Worm (Caenorhabditis elegans): ENCODE results near the gene cyp-13A11.

The cyp-13A11 gene

DNA sequence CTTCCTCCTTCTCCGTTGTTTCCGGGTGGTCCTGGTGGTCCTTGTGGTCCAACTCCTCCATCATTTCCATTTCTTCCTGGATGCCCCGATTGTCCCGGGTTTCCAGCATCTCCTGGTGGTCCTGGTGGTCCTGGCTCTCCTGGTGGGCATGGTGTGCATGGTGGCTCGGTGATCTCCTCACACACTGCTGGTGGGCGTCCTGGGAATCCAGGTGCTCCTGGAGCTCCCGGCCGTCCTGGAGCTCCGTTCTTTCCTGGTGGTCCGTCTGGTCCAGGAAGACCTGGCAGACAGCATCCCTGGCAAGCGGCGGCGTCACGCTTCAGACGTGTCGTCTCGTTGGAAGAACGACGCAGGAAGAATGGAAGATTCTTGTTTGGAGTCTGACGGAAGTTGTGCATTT is 27.8 kb upstream of the cyp-13A11 start:
- TF ChIP-seq ceh-13 (GFP tag; optimal IDR thresholded peaks at IDR 0.05) (no peak), tra-4 (tag; optimal IDR thresholded peaks at IDR 0.05) (no peak), hmg-4 (GFP tag; optimal IDR thresholded peaks at IDR 0.05) (no peak), scrt-1 (GFP tag; IDR thresholded peaks at IDR 0.05) (no peak), ceh-36 (tag; optimal IDR thresholded peaks at IDR 0.05) (no peak), pes-1 (GFP tag; IDR thresholded peaks at IDR 0.05) (no peak), F13C5.2 (tag; optimal IDR thresholded peaks at IDR 0.05) (no peak), flt-1 (GFP tag; IDR thresholded peaks at IDR 0.05) (no peak), ama-1 (optimal IDR thresholded peaks at IDR 0.05) (no peak), tbx-11 (GFP tag; IDR thresholded peaks at IDR 0.05) (no peak), tbx-37 (GFP tag; conservative IDR thresholded peaks at IDR 0.05) (no peak), B0310.2 (tag; optimal IDR thresholded peaks at IDR 0.05) (no peak), hnd-1 (tag; optimal IDR thresholded peaks at IDR 0.05) (no peak)

DNA sequence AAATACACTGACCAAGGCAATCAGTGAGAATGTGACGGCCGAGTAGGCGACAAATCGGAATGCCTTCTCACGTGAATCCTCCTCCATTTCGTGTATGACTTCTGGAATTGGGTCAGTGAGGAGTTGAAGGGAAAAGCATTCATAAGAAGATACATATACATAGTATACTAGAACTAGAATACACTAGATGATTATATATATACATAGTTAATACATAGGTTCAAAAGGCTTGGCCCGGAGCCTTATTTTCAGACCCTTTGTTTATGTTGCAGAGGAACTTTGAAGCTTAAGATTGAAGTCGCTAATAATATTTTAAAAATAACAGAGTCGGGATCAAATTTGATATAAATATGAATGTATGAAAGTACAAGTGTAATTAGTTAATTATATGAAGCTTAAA is 27.2 kb upstream of the cyp-13A11 start, which contains the start of gene col-97:
TSS of gene col-97 (minus strand) at position 101 of the 400 bp plus-strand sequence.
- no peak for TF ChIP-seq sea-1 (GFP tag; conservative IDR thresholded peaks at IDR 0.05)
- TF ChIP-seq hmbx-1 (tag; optimal IDR thresholded peaks at IDR 0.05) = no peak
- no peak for TF ChIP-seq ama-1 (optimal IDR thresholded peaks at IDR 0.05)
- no peak for TF ChIP-seq F13C5.2 (tag; optimal IDR thresholded peaks at IDR 0.05)
- no peak for TF ChIP-seq ceh-36 (tag; optimal IDR thresholded peaks at IDR 0.05)
- TF ChIP-seq ets-7 (tag; optimal IDR thresholded peaks at IDR 0.05) = no peak
- TF ChIP-seq tbx-11 (GFP tag; IDR thresholded peaks at IDR 0.05) = no peak
- no peak for TF ChIP-seq hnd-1 (tag; optimal IDR thresholded peaks at IDR 0.05)
- TF ChIP-seq tra-4 (tag; optimal IDR thresholded peaks at IDR 0.05) = no peak
- no peak for TF ChIP-seq B0310.2 (tag; optimal IDR thresholded peaks at IDR 0.05)
- TF ChIP-seq aly-1 (tag; optimal IDR thresholded peaks at IDR 0.05) = no peak
- no peak for TF ChIP-seq pes-1 (GFP tag; IDR thresholded peaks at IDR 0.05)
- TF ChIP-seq hmg-4 (GFP tag; optimal IDR thresholded peaks at IDR 0.05) = no peak
- TF ChIP-seq scrt-1 (GFP tag; IDR thresholded peaks at IDR 0.05) = no peak
- TF ChIP-seq tbx-37 (GFP tag; conservative IDR thresholded peaks at IDR 0.05) = no peak
- no peak for TF ChIP-seq ceh-13 (GFP tag; optimal IDR thresholded peaks at IDR 0.05)
- TF ChIP-seq flt-1 (GFP tag; IDR thresholded peaks at IDR 0.05) = no peak

DNA sequence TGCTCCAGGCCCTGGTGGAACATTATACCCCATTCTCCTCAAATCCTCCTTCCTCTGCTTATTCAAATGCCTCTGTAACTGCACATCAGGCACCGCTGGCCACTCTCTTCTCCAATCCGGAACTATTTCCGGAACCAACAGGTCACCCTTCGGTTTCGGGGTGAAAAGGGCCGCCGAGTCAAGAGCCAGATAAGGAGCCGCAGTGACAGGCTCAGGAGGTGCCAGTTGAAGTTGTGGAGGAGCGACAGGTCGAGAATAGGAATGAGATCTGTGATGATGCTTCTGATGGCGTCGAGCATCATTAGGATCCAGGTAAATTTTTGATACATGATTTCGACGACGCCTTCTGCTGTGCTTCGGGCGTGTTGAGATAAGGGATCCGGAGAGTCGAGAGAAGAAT is 22.6 kb upstream of the cyp-13A11 start:
- TF ChIP-seq tbx-37 (GFP tag; conservative IDR thresholded peaks at IDR 0.05) (no peak), ets-7 (tag; optimal IDR thresholded peaks at IDR 0.05) (no peak), aly-1 (tag; optimal IDR thresholded peaks at IDR 0.05) (no peak), B0310.2 (tag; optimal IDR thresholded peaks at IDR 0.05) (no peak), scrt-1 (GFP tag; IDR thresholded peaks at IDR 0.05) (no peak), sea-1 (GFP tag; conservative IDR thresholded peaks at IDR 0.05) (no peak), hmg-4 (GFP tag; optimal IDR thresholded peaks at IDR 0.05) (no peak), hmbx-1 (tag; optimal IDR thresholded peaks at IDR 0.05) (no peak)

DNA sequence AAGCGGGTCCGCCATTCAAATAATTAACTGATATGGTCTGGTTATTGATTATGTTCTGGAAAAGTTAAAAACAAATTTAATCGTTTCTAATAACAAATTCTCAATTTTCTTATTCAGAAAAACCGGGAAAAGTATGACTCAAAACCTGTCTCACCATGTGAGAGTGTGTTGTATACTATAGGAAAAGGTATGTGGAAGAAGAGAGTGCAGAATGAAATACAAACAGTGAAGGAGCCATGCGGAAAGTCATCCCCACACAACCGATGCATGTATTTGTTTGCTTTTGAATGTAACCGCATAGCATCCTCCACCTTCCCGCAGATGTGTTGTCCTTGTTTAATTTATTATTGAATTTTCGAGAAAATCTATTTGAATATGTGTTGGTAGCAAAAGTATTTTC is 20.3 kb upstream of the cyp-13A11 start, which contains the start of gene ZK1010.8:
TSS of gene ZK1010.8 (minus strand) at position 214 of the 400 bp plus-strand sequence.
- no peak for TF ChIP-seq tbx-37 (GFP tag; conservative IDR thresholded peaks at IDR 0.05)

ce11 chrIII:13002098-13002497 is 18.7 kb upstream of the cyp-13A11 start, which contains the start of gene ZK1010.10:
ZK1010.10 (plus strand) TSS chrIII:13002383.
- no peak for TF ChIP-seq tra-4 (tag; optimal IDR thresholded peaks at IDR 0.05)
- no peak for TF ChIP-seq flt-1 (GFP tag; IDR thresholded peaks at IDR 0.05)
- TF ChIP-seq ceh-36 (tag; optimal IDR thresholded peaks at IDR 0.05) = no peak
- TF ChIP-seq tbx-37 (GFP tag; conservative IDR thresholded peaks at IDR 0.05) = no peak
- no peak for TF ChIP-seq ceh-13 (GFP tag; optimal IDR thresholded peaks at IDR 0.05)
- TF ChIP-seq ama-1 (optimal IDR thresholded peaks at IDR 0.05) = no peak
- TF ChIP-seq hmg-4 (GFP tag; optimal IDR thresholded peaks at IDR 0.05) = peak; percentile 9
- TF ChIP-seq F13C5.2 (tag; optimal IDR thresholded peaks at IDR 0.05) = peak; percentile 42
- TF ChIP-seq hmbx-1 (tag; optimal IDR thresholded peaks at IDR 0.05) = no peak

- TF ChIP-seq ceh-36 (tag; optimal IDR thresholded peaks at IDR 0.05) = peak; percentile 94
- TF ChIP-seq ama-1 (optimal IDR thresholded peaks at IDR 0.05) = no peak
- no peak for TF ChIP-seq scrt-1 (GFP tag; IDR thresholded peaks at IDR 0.05)
- no peak for TF ChIP-seq ets-7 (tag; optimal IDR thresholded peaks at IDR 0.05)
- no peak for TF ChIP-seq flt-1 (GFP tag; IDR thresholded peaks at IDR 0.05)
Observed at ce11 chrIII:13004316-13004715, 16.5 kb upstream of the cyp-13A11 start.

DNA sequence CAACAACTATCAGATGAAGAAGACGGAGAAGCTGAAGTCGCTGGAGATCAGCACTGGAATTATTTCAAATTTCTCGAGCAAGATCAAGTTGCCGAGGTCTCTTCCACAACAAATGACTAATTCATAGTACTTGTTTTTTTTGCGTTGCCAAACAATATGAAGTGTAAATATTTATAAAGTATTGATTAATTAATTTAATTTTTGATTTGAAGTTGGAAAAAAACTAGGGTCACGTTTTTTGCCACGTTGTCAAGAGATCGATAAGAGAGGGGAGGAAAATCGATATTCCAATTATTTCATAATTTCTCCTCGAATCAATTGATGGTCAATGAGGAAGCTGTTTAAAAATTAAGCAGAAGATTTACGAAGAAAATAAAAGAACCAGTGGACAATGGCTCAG is 15.6 kb upstream of the cyp-13A11 start, which contains the start of gene snf-7:
TSS of gene snf-7 (plus strand) at position 301 of the 400 bp plus-strand sequence.
- TF ChIP-seq tbx-37 (GFP tag; conservative IDR thresholded peaks at IDR 0.05) (no peak), aly-1 (tag; optimal IDR thresholded peaks at IDR 0.05) (no peak), ceh-13 (GFP tag; optimal IDR thresholded peaks at IDR 0.05) (no peak), ceh-36 (tag; optimal IDR thresholded peaks at IDR 0.05) (no peak), hnd-1 (tag; optimal IDR thresholded peaks at IDR 0.05) (no peak), sea-1 (GFP tag; conservative IDR thresholded peaks at IDR 0.05) (no peak), tra-4 (tag; optimal IDR thresholded peaks at IDR 0.05) (no peak), F13C5.2 (tag; optimal IDR thresholded peaks at IDR 0.05) (no peak), flt-1 (GFP tag; IDR thresholded peaks at IDR 0.05) (no peak), hmg-4 (GFP tag; optimal IDR thresholded peaks at IDR 0.05) (no peak), ama-1 (optimal IDR thresholded peaks at IDR 0.05) (no peak), scrt-1 (GFP tag; IDR thresholded peaks at IDR 0.05) (no peak), pes-1 (GFP tag; IDR thresholded peaks at IDR 0.05) (no peak), tbx-11 (GFP tag; IDR thresholded peaks at IDR 0.05) (no peak), hmbx-1 (tag; optimal IDR thresholded peaks at IDR 0.05) (no peak)

ce11 chrIII:13011927-13012326 is 8.9 kb upstream of the cyp-13A11 start:
- no peak for TF ChIP-seq ets-7 (tag; optimal IDR thresholded peaks at IDR 0.05)
- TF ChIP-seq flt-1 (GFP tag; IDR thresholded peaks at IDR 0.05) = no peak
- TF ChIP-seq hnd-1 (tag; optimal IDR thresholded peaks at IDR 0.05) = no peak
- TF ChIP-seq pes-1 (GFP tag; IDR thresholded peaks at IDR 0.05) = no peak
- TF ChIP-seq ceh-13 (GFP tag; optimal IDR thresholded peaks at IDR 0.05) = no peak
- TF ChIP-seq B0310.2 (tag; optimal IDR thresholded peaks at IDR 0.05) = no peak
- TF ChIP-seq hmbx-1 (tag; optimal IDR thresholded peaks at IDR 0.05) = no peak
- no peak for TF ChIP-seq F13C5.2 (tag; optimal IDR thresholded peaks at IDR 0.05)
- no peak for TF ChIP-seq scrt-1 (GFP tag; IDR thresholded peaks at IDR 0.05)
- no peak for TF ChIP-seq tra-4 (tag; optimal IDR thresholded peaks at IDR 0.05)
- no peak for TF ChIP-seq ama-1 (optimal IDR thresholded peaks at IDR 0.05)
- TF ChIP-seq ceh-36 (tag; optimal IDR thresholded peaks at IDR 0.05) = no peak
- no peak for TF ChIP-seq hmg-4 (GFP tag; optimal IDR thresholded peaks at IDR 0.05)
- no peak for TF ChIP-seq tbx-37 (GFP tag; conservative IDR thresholded peaks at IDR 0.05)

All from whole organism, early embryonic.